Fruit fly (Drosophila melanogaster): ENCODE data around the gene r-l.

DNA sequence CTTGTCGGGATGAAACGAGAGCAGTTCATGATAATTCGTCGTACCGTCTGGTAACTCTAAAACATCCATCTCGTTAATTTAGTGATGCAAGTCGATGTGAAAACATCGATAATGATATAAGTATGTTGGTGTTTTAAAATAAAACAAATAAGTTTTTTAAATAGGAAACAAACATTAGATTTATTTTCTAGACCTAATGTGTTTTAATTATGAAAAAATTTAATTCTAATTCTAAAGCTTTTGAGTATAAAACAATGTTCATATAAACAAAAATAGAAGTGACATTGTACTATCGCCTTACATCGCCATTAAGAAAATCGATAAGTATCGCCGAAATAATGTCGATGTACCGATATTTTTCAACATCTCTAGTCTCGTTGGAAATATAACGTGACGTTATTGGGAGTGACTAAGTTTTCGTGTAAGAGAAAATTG lies 37.9 kb upstream of the r-l start, which contains the start of gene Rab11:
- no peak for TF ChIP-seq CG34406 (GFP tag; optimal IDR thresholded peaks at IDR 0.05)
- TF ChIP-seq svp (GFP tag), result peak; percentile 52
- TF ChIP-seq Hr4 (GFP tag; optimal IDR thresholded peaks at IDR 0.05), result peak; percentile 57
- no peak for TF ChIP-seq CG10669 (GFP tag; optimal IDR thresholded peaks at IDR 0.05)
- TF ChIP-seq CG31627 (GFP tag; optimal IDR thresholded peaks at IDR 0.05), result peak; percentile 48
- TF ChIP-seq CG6163 (GFP tag; IDR thresholded peaks at IDR 0.05), result no peak; the same call in 2 of the 3 replicates
- TF ChIP-seq CG3919 (GFP tag; optimal IDR thresholded peaks at IDR 0.05), result peak; percentile 48
- no peak for TF ChIP-seq eg (GFP tag; IDR thresholded peaks at IDR 0.05)
- TF ChIP-seq CG4318 (GFP tag; optimal IDR thresholded peaks at IDR 0.05), result no peak
- TF ChIP-seq Eip78C (GFP tag), result peak; percentile 49
- TF ChIP-seq CG6854 (GFP tag; optimal IDR thresholded peaks at IDR 0.05), result no peak

Data from whole organism, prepupa.